Fruit fly (Drosophila melanogaster): ENCODE data around the gene Etfb.

- no peak for TF ChIP-seq CTCF (optimal IDR thresholded peaks at IDR 0.05)
- no peak for TF ChIP-seq CG8478 (optimal IDR thresholded peaks at IDR 0.05)
These were observed 8.4 kb downstream of the Etfb start, which contains the start of gene sro for dm6 chr3R:29794161-29794882.
